Worm (Caenorhabditis elegans): Measurements from ENCODE around the gene unc-17.

Gene unc-17

DNA sequence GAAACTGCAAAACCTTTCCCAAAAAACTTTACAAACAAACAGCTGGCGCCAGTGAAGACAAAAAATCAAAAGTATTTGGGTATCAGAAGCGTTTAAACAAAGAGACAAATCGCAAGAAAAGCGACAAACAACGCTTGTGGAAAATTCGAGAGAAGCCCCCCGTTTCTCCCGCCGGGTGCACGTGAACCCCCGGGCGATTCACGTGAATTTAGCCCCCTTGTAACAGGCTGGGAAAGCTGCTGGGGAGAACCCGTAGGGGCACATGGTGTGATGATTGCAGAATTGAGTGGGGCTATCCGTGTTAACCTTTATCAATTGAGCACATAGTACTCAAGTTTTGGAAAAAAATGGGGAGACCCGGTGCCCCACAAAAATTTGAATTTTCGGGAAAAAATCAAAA lies 29.7 kb upstream of the unc-17 start (continued):
- TF ChIP-seq nhr-47 (tag; optimal IDR thresholded peaks at IDR 0.05) (peak; percentile 70), fkh-4 (tag; optimal IDR thresholded peaks at IDR 0.05; ENCODE audit: borderline replicate concordance) (no peak), jun-1 (tag; optimal IDR thresholded peaks at IDR 0.05) (peak; percentile 5), irx-1 (tag; optimal IDR thresholded peaks at IDR 0.05) (peak; percentile 29), snu-23 (GFP tag; optimal IDR thresholded peaks at IDR 0.05) (peak; percentile 87), ceh-82 (tag; optimal IDR thresholded peaks at IDR 0.05) (peak in 1 of 3 experiments; percentile 2), swsn-7 (tag; optimal IDR thresholded peaks at IDR 0.05) (peak; percentile 68), lir-3 (tag; optimal IDR thresholded peaks at IDR 0.05; ENCODE audit: poor library complexity) (peak; percentile 28), ama-1 (optimal IDR thresholded peaks at IDR 0.05) (no peak), ztf-11 (tag; optimal IDR thresholded peaks at IDR 0.05) (no peak), nhr-20 (tag; optimal IDR thresholded peaks at IDR 0.05) (peak; percentile 92), lsy-2 (tag; optimal IDR thresholded peaks at IDR 0.05) (peak; percentile 56 to 76), unc-98 (GFP tag; IDR thresholded peaks at IDR 0.05) (peak; percentile 63; the same call in 1 of the 2 replicates), nhr-71 (tag; optimal IDR thresholded peaks at IDR 0.05) (peak; percentile 96), grh-1 (GFP tag; IDR thresholded peaks at IDR 0.05) (peak; percentile 60)

- TF ChIP-seq unc-30 (tag; optimal IDR thresholded peaks at IDR 0.05) (no peak), ceh-8 (GFP tag; optimal IDR thresholded peaks at IDR 0.05) (no peak), isw-1 (GFP tag; IDR thresholded peaks at IDR 0.05) (no peak), nhr-28 (tag; optimal IDR thresholded peaks at IDR 0.05) (no peak), hlh-17 (GFP tag; optimal IDR thresholded peaks at IDR 0.05; ENCODE audit: borderline replicate concordance) (no peak), tlp-1 (tag; optimal IDR thresholded peaks at IDR 0.05) (no peak), unc-86 (tag; optimal IDR thresholded peaks at IDR 0.05) (no peak), dpl-1 (GFP tag; optimal IDR thresholded peaks at IDR 0.05) (peak in 1 of 3 experiments; percentile 25), alr-1 (tag; optimal IDR thresholded peaks at IDR 0.05; ENCODE audit: borderline replicate concordance) (no peak), lsy-2 (tag; optimal IDR thresholded peaks at IDR 0.05) (peak; percentile 65 to 94), mef-2 (tag; optimal IDR thresholded peaks at IDR 0.05) (no peak), grh-1 (GFP tag; IDR thresholded peaks at IDR 0.05) (peak; percentile 71), Y116A8C.19 (tag; optimal IDR thresholded peaks at IDR 0.05; ENCODE audit: borderline replicate concordance) (no peak), fkh-10 (GFP tag; optimal IDR thresholded peaks at IDR 0.05) (no peak), ztf-4 (tag; optimal IDR thresholded peaks at IDR 0.05) (no peak), nhr-20 (tag; optimal IDR thresholded peaks at IDR 0.05) (peak; percentile 91), pag-3 (tag; optimal IDR thresholded peaks at IDR 0.05; ENCODE audit: borderline replicate concordance, insufficient read depth) (no peak), egl-13 (tag; optimal IDR thresholded peaks at IDR 0.05) (no peak), sptf-1 (tag; optimal IDR thresholded peaks at IDR 0.05) (no peak), ets-5 (GFP tag; IDR thresholded peaks at IDR 0.05) (no peak), mdl-1 (tag; optimal IDR thresholded peaks at IDR 0.05) (peak in 1 of 2 experiments; percentile 91), tbx-2 (tag; optimal IDR thresholded peaks at IDR 0.05) (peak; percentile 81), nhr-19 (GFP tag; conservative IDR thresholded peaks at IDR 0.05) (peak; percentile 95), mep-1 (tag; optimal IDR thresholded peaks at IDR 0.05) (peak; percentile 33), nhr-12 (tag; optimal IDR thresholded peaks at IDR 0.05) (no peak), lin-35 (GFP tag; optimal IDR thresholded peaks at IDR 0.05) (peak; percentile 7 to 77), blmp-1 (tag; optimal IDR thresholded peaks at IDR 0.05) (peak; percentile 88), ceh-88 (GFP tag; IDR thresholded peaks at IDR 0.05) (no peak), ama-1 (optimal IDR thresholded peaks at IDR 0.05) (peak; percentile 47), C34B4.2 (tag; optimal IDR thresholded peaks at IDR 0.05) (no peak), ceh-90 (tag; optimal IDR thresholded peaks at IDR 0.05) (no peak), sox-4 (tag; optimal IDR thresholded peaks at IDR 0.05) (no peak), nhr-77 (tag; optimal IDR thresholded peaks at IDR 0.05) (no peak), aha-1 (tag; optimal IDR thresholded peaks at IDR 0.05) (no peak), lin-15B (tag; optimal IDR thresholded peaks at IDR 0.05) (no peak), unc-130 (tag; optimal IDR thresholded peaks at IDR 0.05) (peak; percentile 79), nhr-90 (tag; optimal IDR thresholded peaks at IDR 0.05; ENCODE audit: poor library complexity) (peak; percentile 92), fkh-8 (tag; optimal IDR thresholded peaks at IDR 0.05) (no peak), nhr-84 (tag; optimal IDR thresholded peaks at IDR 0.05) (no peak), unc-62 (GFP tag; optimal IDR thresholded peaks at IDR 0.05) (no peak), lir-3 (tag; optimal IDR thresholded peaks at IDR 0.05; ENCODE audit: poor library complexity) (no peak), snu-23 (GFP tag; optimal IDR thresholded peaks at IDR 0.05) (peak; percentile 81)
Measured at ce11 chrIV:3653420-3653823, 28.9 kb upstream of the unc-17 start.
